Worm (Caenorhabditis elegans) whole organism, midembryonic: ENCODE data around the gene coq-6.

Source experiments
- T22C8.4 ChIP-seq: fragments of 200-800 bp; sonication (Bioruptor generic); IDR thresholded peaks from 2 replicates; pipeline ENCODE4 v1.3.6; 2022; ENCODE audit warnings: missing genetic modification characterization, missing compliant biosample characterization
- flt-1 ChIP-seq: fragments of 200-800 bp; sonication (Bioruptor generic); IDR thresholded peaks from 2 replicates; pipeline ENCODE4 v1.3.6; 2022; ENCODE audit warnings: missing genetic modification characterization, missing compliant biosample characterization
- klf-2 ChIP-seq: fragments of 200-800 bp; sonication (Bioruptor generic); conservative IDR thresholded peaks from 2 replicates; pipeline ENCODE4 v1.3.6; 2022; ENCODE audit warnings: missing genetic modification reagents, missing genetic modification characterization, missing compliant biosample characterization
- med-1 ChIP-seq: sonication (generic microtip); optimal IDR thresholded peaks from 2 replicates; lab custom pipeline; 2017; ENCODE audit warnings: missing genetic modification characterization, mild to moderate bottlenecking, missing compliant biosample characterization, antibody characterized with exemption, missing genetic modification reagents; ENCODE audit not compliant: insufficient read depth
- ref-1 ChIP-seq: fragments of 200-800 bp; sonication (Bioruptor generic); conservative IDR thresholded peaks from 2 replicates; pipeline ENCODE4 v1.3.6; 2022; ENCODE audit warnings: missing genetic modification reagents, missing genetic modification characterization, missing compliant biosample characterization
- tab-1 ChIP-seq: fragments of 200-800 bp; sonication (Bioruptor generic); IDR thresholded peaks from 2 replicates; pipeline ENCODE4 v1.3.6; 2022; ENCODE audit warnings: missing genetic modification characterization, missing compliant biosample characterization
- ztf-23 ChIP-seq: fragments of 200-800 bp; sonication (Bioruptor generic); IDR thresholded peaks from 2 replicates; pipeline ENCODE4 v1.3.6; 2022; ENCODE audit warnings: missing genetic modification reagents, missing genetic modification characterization, missing compliant biosample characterization

DNA sequence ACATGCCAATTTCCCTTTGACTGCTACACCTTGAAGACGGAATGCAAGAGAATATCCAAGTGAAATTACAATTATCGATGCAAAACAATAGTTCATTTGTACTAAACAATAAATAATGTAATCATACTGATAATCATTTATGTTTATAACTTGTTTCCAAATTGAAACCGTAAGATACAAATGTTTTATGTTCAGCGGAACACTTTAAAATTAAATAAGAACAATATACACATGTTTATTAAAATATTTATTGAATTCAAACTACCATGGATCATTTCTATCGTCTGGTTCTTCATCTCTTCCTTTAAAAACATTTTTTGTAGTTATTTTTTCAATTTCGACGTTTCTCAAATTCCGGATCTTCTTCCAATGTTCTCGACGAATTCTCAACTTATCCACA lies 18.8 kb downstream of the coq-6 start, which contains the start of gene ttr-40:
- no peak for TF ChIP-seq tab-1 (GFP tag; lab: Robert Waterston, UW)
- TF ChIP-seq klf-2 = no peak
- no peak for TF ChIP-seq ref-1
- TF ChIP-seq flt-1 = no peak
- no peak for TF ChIP-seq T22C8.4 (GFP tag; lab: Robert Waterston, UW)
- no peak for TF ChIP-seq ztf-23 (GFP tag; lab: Robert Waterston, UW)
- no peak for TF ChIP-seq med-1 (GFP tag; lab: Kevin White, UChicago)
